Fruit fly (Drosophila melanogaster) whole organism, pupa: Measurements from ENCODE around the gene CkIIalpha-i1.

Experiments used
- CG12605 ChIP-seq: fragments of 200-800 bp; sonication (Bioruptor generic); IDR thresholded peaks from 2 replicates; pipeline ENCODE4 v1.3.6; 2022; ENCODE audit warnings: missing biosample characterization, missing genetic modification characterization
- CG32121 ChIP-seq: fragments of 200-800 bp; sonication (Bioruptor generic); IDR thresholded peaks from 2 replicates; pipeline ENCODE4 v1.3.6; 2022; ENCODE audit warnings: missing biosample characterization, missing genetic modification characterization
- CG4496 ChIP-seq: fragments of 200-800 bp; sonication (Bioruptor generic); IDR thresholded peaks from 3 replicates; pipeline ENCODE4 v1.3.6; 2022; ENCODE audit warnings: missing biosample characterization, missing genetic modification characterization
- CG8301 ChIP-seq: fragments of 200-800 bp; sonication (Bioruptor generic); optimal IDR thresholded peaks from 2 replicates; lab custom pipeline; 2018; ENCODE audit warnings: missing biosample characterization, mild to moderate bottlenecking, missing genetic modification characterization
- CG9948 ChIP-seq: fragments of 200-800 bp; sonication (Bioruptor generic); optimal IDR thresholded peaks from 2 replicates; lab custom pipeline; 2018; ENCODE audit warnings: missing biosample characterization, mild to moderate bottlenecking, missing genetic modification characterization, moderate library complexity
- EcR ChIP-seq: fragments of 200-800 bp; sonication (Bioruptor generic); optimal IDR thresholded peaks from 3 replicates; lab custom pipeline; 2019; ENCODE audit warnings: missing biosample characterization, missing genetic modification characterization, mild to moderate bottlenecking, moderate library complexity, missing genetic modification reagents

DNA sequence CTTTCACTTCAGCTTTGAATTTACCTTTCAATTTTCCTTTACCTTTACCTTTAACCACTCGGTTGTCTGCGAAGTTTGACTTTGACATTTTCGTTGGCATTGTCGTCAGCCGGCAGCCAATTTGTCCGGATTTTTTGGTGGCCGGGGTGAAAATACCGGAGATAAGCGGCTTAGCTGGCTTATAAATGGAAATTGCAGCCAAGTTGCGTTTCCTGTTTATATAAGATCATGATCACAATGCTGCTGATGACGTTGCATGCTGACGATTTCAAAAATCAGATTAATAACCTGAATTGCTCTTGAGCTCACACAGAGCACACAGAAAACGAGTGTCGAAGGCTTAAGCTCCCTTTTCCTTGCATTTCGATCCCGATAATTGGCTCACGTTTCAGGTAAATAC is 38.9 kb upstream of the CkIIalpha-i1 start:
- TF ChIP-seq CG4496 (no peak), CG12605 (GFP tag; lab: Robert Waterston, UW) (no peak), EcR (no peak), CG9948 (tag; lab: Kevin White, UChicago) (no peak), CG32121 (GFP tag; lab: Robert Waterston, UW) (no peak), CG8301 (tag; lab: Kevin White, UChicago) (no peak)
